Fruit fly (Drosophila melanogaster) whole organism, embryonic: ENCODE results near the gene kibra.

ENCODE experiments used
- Bgb ChIP-seq: fragments of 200-800 bp; sonication (Bioruptor generic); IDR thresholded peaks from 2 replicates; pipeline ENCODE4 v1.3.6; 2022; ENCODE audit warnings: missing biosample characterization, missing genetic modification characterization; ENCODE audit not compliant: partially characterized antibody
- CG10654 ChIP-seq: fragments of 200-800 bp; sonication (Bioruptor generic); optimal IDR thresholded peaks from 2 replicates; lab custom pipeline; 2016; ENCODE audit warnings: missing biosample characterization, missing genetic modification characterization
- CG11695 ChIP-seq: fragments of 200-800 bp; sonication (Bioruptor generic); IDR thresholded peaks from 3 replicates; pipeline ENCODE4 v1.3.6; 2022; ENCODE audit warnings: missing biosample characterization, missing genetic modification characterization
- CG11696 ChIP-seq: fragments of 200-800 bp; sonication (Bioruptor generic); IDR thresholded peaks from 2 replicates; pipeline ENCODE4 v1.3.6; 2022; ENCODE audit warnings: missing biosample characterization, missing genetic modification characterization
- CG12155 ChIP-seq: fragments of 200-800 bp; sonication (Bioruptor generic); optimal IDR thresholded peaks from 3 replicates; lab custom pipeline; 2016; ENCODE audit warnings: missing biosample characterization, missing genetic modification characterization
- CG14441 ChIP-seq: fragments of 200-800 bp; sonication (Bioruptor generic); IDR thresholded peaks from 2 replicates; pipeline ENCODE4 v1.3.6; 2022; ENCODE audit warnings: missing biosample characterization, missing genetic modification characterization
- CG16815 ChIP-seq: fragments of 200-800 bp; sonication (Bioruptor generic); optimal IDR thresholded peaks from 3 replicates; lab custom pipeline; 2017; ENCODE audit warnings: missing biosample characterization, mild to moderate bottlenecking, missing genetic modification characterization
- CG4360 ChIP-seq: fragments of 200-800 bp; sonication (Bioruptor generic); IDR thresholded peaks from 2 replicates; pipeline ENCODE4 v1.3.6; 2022; ENCODE audit warnings: missing biosample characterization, missing genetic modification characterization
- CG5953 ChIP-seq: fragments of 200-800 bp; sonication (Bioruptor generic); IDR thresholded peaks from 2 replicates; pipeline ENCODE4 v1.3.6; 2022; ENCODE audit warnings: missing biosample characterization, missing genetic modification characterization
- CG6272 ChIP-seq: fragments of 200-800 bp; sonication (Bioruptor generic); IDR thresholded peaks from 2 replicates; pipeline ENCODE4 v1.3.6; 2022; ENCODE audit warnings: missing biosample characterization, missing genetic modification characterization
- CG6791 ChIP-seq: fragments of 200-800 bp; sonication (Bioruptor generic); IDR thresholded peaks from 3 replicates; pipeline ENCODE4 v1.3.6; 2022; ENCODE audit warnings: missing biosample characterization, missing genetic modification characterization; ENCODE audit not compliant: partially characterized antibody
- CG7271 ChIP-seq: fragments of 200-800 bp; sonication (Bioruptor generic); optimal IDR thresholded peaks from 2 replicates; lab custom pipeline; 2018; ENCODE audit warnings: missing biosample characterization, mild to moderate bottlenecking, missing genetic modification characterization, moderate library complexity
- CG9609 ChIP-seq: fragments of 200-800 bp; sonication (Bioruptor generic); optimal IDR thresholded peaks from 3 replicates; lab custom pipeline; 2016; ENCODE audit warnings: missing biosample characterization, missing genetic modification characterization
- CG9817 ChIP-seq: fragments of 200-800 bp; sonication (Bioruptor generic); optimal IDR thresholded peaks from 2 replicates; lab custom pipeline; 2018; ENCODE audit warnings: missing biosample characterization, mild to moderate bottlenecking, missing genetic modification characterization, moderate library complexity
- D19A ChIP-seq: fragments of 200-800 bp; optimal IDR thresholded peaks from 3 replicates; lab custom pipeline; 2019; ENCODE audit warnings: missing biosample characterization, mild to moderate bottlenecking, missing genetic modification characterization, moderate library complexity
- Deaf1 ChIP-seq: fragments of 200-800 bp; optimal IDR thresholded peaks from 3 replicates; lab custom pipeline; 2019; ENCODE audit warnings: missing biosample characterization, mild to moderate bottlenecking, missing genetic modification characterization, moderate library complexity
- E2f2 ChIP-seq: fragments of 200-800 bp; sonication (Bioruptor generic); IDR thresholded peaks from 2 replicates; pipeline ENCODE4 v1.3.6; 2022; ENCODE audit warnings: missing biosample characterization, missing genetic modification characterization
- Fer3 ChIP-seq: fragments of 200-800 bp; sonication (Bioruptor generic); optimal IDR thresholded peaks from 2 replicates; lab custom pipeline; 2018; ENCODE audit warnings: missing biosample characterization, mild to moderate bottlenecking, missing genetic modification characterization, moderate library complexity
- Gsc ChIP-seq: fragments of 200-800 bp; sonication (Bioruptor generic); IDR thresholded peaks from 2 replicates; pipeline ENCODE4 v1.3.6; 2022; ENCODE audit warnings: missing biosample characterization, missing genetic modification characterization
- HHEX ChIP-seq: fragments of 200-800 bp; sonication (Bioruptor generic); optimal IDR thresholded peaks from 3 replicates; lab custom pipeline; 2017; ENCODE audit warnings: missing biosample characterization, mild to moderate bottlenecking, missing genetic modification characterization, missing genetic modification reagents
- HLHmδ ChIP-seq: fragments of 200-800 bp; sonication (Bioruptor generic); optimal IDR thresholded peaks from 2 replicates; lab custom pipeline; 2018; ENCODE audit warnings: missing biosample characterization, mild to moderate bottlenecking, missing genetic modification characterization, moderate library complexity
- Tbp ChIP-seq: fragments of >200 bp; optimal IDR thresholded peaks from 2 replicates; lab custom pipeline; 2018; ENCODE audit warnings: missing biosample characterization, missing genetic modification characterization
- ac ChIP-seq: fragments of 200-800 bp; sonication (Bioruptor generic); optimal IDR thresholded peaks from 3 replicates; lab custom pipeline; 2017; ENCODE audit warnings: missing biosample characterization, mild to moderate bottlenecking, missing genetic modification characterization
- aop ChIP-seq: fragments of 200-800 bp; sonication (Bioruptor generic); IDR thresholded peaks from 2 replicates; pipeline ENCODE4 v1.3.6; 2022; ENCODE audit warnings: missing biosample characterization, missing genetic modification characterization
- ash1 ChIP-seq: fragments of 200-800 bp; sonication (Bioruptor generic); optimal IDR thresholded peaks from 2 replicates; lab custom pipeline; 2018; ENCODE audit warnings: missing biosample characterization, mild to moderate bottlenecking, missing genetic modification characterization
- bbx ChIP-seq: fragments of 200-800 bp; sonication (Bioruptor generic); IDR thresholded peaks from 2 replicates; pipeline ENCODE4 v1.3.6; 2022; ENCODE audit warnings: missing biosample characterization, missing genetic modification characterization; ENCODE audit not compliant: partially characterized antibody
- bowl ChIP-seq: fragments of 200-800 bp; sonication (Bioruptor generic); IDR thresholded peaks from 2 replicates; pipeline ENCODE4 v1.3.6; 2022; ENCODE audit warnings: missing biosample characterization, missing genetic modification characterization
- chinmo ChIP-seq: fragments of 200-800 bp; sonication (Bioruptor generic); IDR thresholded peaks from 4 replicates; pipeline ENCODE4 v1.3.6; 2022; ENCODE audit warnings: missing biosample characterization, missing genetic modification characterization; ENCODE audit not compliant: partially characterized antibody
- ci ChIP-seq: fragments of 200-800 bp; sonication (Bioruptor generic); IDR thresholded peaks from 3 replicates; pipeline ENCODE4 v1.3.6; 2022; ENCODE audit warnings: missing biosample characterization, missing genetic modification characterization
- crol ChIP-seq: fragments of 200-800 bp; sonication (Bioruptor generic); IDR thresholded peaks from 2 replicates; pipeline ENCODE4 v1.3.6; 2022; ENCODE audit warnings: missing biosample characterization, missing genetic modification characterization
- dmrt99B ChIP-seq: fragments of 200-800 bp; sonication (Bioruptor generic); optimal IDR thresholded peaks from 2 replicates; lab custom pipeline; 2018; ENCODE audit warnings: missing biosample characterization, mild to moderate bottlenecking, missing genetic modification characterization, moderate library complexity
- gem ChIP-seq: fragments of 200-800 bp; sonication (Bioruptor generic); optimal IDR thresholded peaks from 2 replicates; lab custom pipeline; 2019; ENCODE audit warnings: missing biosample characterization, mild to moderate bottlenecking, missing genetic modification characterization, moderate library complexity
- gfzf ChIP-seq: fragments of 200-800 bp; sonication (Bioruptor generic); optimal IDR thresholded peaks from 2 replicates; lab custom pipeline; 2016; ENCODE audit warnings: missing biosample characterization, mild to moderate bottlenecking, missing genetic modification characterization, moderate library complexity
- grau ChIP-seq: fragments of 200-800 bp; optimal IDR thresholded peaks from 3 replicates; lab custom pipeline; 2019; ENCODE audit warnings: missing biosample characterization, mild to moderate bottlenecking, missing genetic modification characterization, moderate library complexity
- gro ChIP-seq: fragments of 200-800 bp; sonication (Bioruptor generic); optimal IDR thresholded peaks from 2 replicates; lab custom pipeline; 2016; ENCODE audit warnings: missing biosample characterization, missing genetic modification characterization
- kni ChIP-seq: fragments of 200-800 bp; sonication (Bioruptor generic); optimal IDR thresholded peaks from 3 replicates; lab custom pipeline; 2017; ENCODE audit warnings: mild to moderate bottlenecking, missing biosample characterization, missing genetic modification reagents, missing genetic modification characterization
- luna ChIP-seq: fragments of 200-800 bp; sonication (Bioruptor generic); optimal IDR thresholded peaks from 2 replicates; lab custom pipeline; 2016; ENCODE audit warnings: missing biosample characterization, missing genetic modification characterization
- onecut ChIP-seq: fragments of 200-800 bp; sonication (Bioruptor generic); IDR thresholded peaks from 2 replicates; pipeline ENCODE4 v1.3.6; 2022; ENCODE audit warnings: missing biosample characterization, missing genetic modification characterization
- sna ChIP-seq: fragments of 200-800 bp; sonication (Bioruptor generic); IDR thresholded peaks from 2 replicates; pipeline ENCODE4 v1.3.6; 2022; ENCODE audit warnings: missing biosample characterization, missing genetic modification characterization; ENCODE audit not compliant: partially characterized antibody
- sob ChIP-seq: fragments of 200-800 bp; sonication (Bioruptor generic); IDR thresholded peaks from 2 replicates; pipeline ENCODE4 v1.3.6; 2022; ENCODE audit warnings: missing biosample characterization, missing genetic modification characterization
- unc-4 ChIP-seq: fragments of 200-800 bp; sonication (Bioruptor generic); IDR thresholded peaks from 2 replicates; pipeline ENCODE4 v1.3.6; 2022; ENCODE audit warnings: missing biosample characterization, missing genetic modification characterization; ENCODE audit not compliant: partially characterized antibody
- z ChIP-seq: fragments of 200-800 bp; sonication (Bioruptor generic); IDR thresholded peaks from 3 replicates; pipeline ENCODE4 v1.3.6; 2022; ENCODE audit warnings: missing biosample characterization, missing genetic modification characterization

kibra gene

dm6 chr3R:14744339-14745129 lies 20.5 kb upstream of the kibra start (continued):
- peak; percentile 19 for TF ChIP-seq CG9609 (GFP tag; lab: Kevin White, UChicago)
- TF ChIP-seq Gsc (GFP tag; lab: Robert Waterston, UW), result no peak
- no peak for TF ChIP-seq CG10654 (GFP tag; lab: Kevin White, UChicago)
- TF ChIP-seq unc-4 (GFP tag; lab: Robert Waterston, UW), result no peak
- TF ChIP-seq E2f2, result no peak
- TF ChIP-seq CG11695 (GFP tag; lab: Robert Waterston, UW), result no peak
- TF ChIP-seq Fer3 (tag; lab: Kevin White, UChicago), result no peak
- no peak for TF ChIP-seq Tbp
- TF ChIP-seq HHEX, result no peak
- no peak for TF ChIP-seq aop (GFP tag; lab: Robert Waterston, UW)
- no peak for TF ChIP-seq luna (GFP tag; lab: Kevin White, UChicago)
- TF ChIP-seq CG5953 (GFP tag; lab: Robert Waterston, UW), result no peak
- peak; percentile 63 for TF ChIP-seq gem
- no peak for TF ChIP-seq ash1 (GFP tag; lab: Kevin White, UChicago)
- no peak for TF ChIP-seq CG16815 (GFP tag; lab: Kevin White, UChicago)
- TF ChIP-seq bowl (GFP tag; lab: Robert Waterston, UW), result no peak
- TF ChIP-seq kni, result peak; percentile 12
- no peak for TF ChIP-seq CG7271
- TF ChIP-seq dmrt99B, result peak; percentile 35
- no peak for TF ChIP-seq gro (GFP tag; lab: Kevin White, UChicago)
- TF ChIP-seq gfzf (GFP tag; lab: Kevin White, UChicago), result no peak

dm6 chr3R:14743418-14743817 lies 19.4 kb upstream of the kibra start:
- TF ChIP-seq Deaf1 (peak; percentile 49), chinmo (GFP tag; lab: Robert Waterston, UW) (peak; percentile 71; the same call in 1 of the 4 replicates), CG12155 (GFP tag; lab: Kevin White, UChicago) (no peak), z (GFP tag; lab: Robert Waterston, UW) (0 out of 3 replicates have a peak, but pooled peaks have one; percentile 45), ci (GFP tag; lab: Robert Waterston, UW) (0 out of 3 replicates have a peak, but pooled peaks have one; percentile 26), ac (GFP tag; lab: Kevin White, UChicago) (no peak), grau (tag; lab: Kevin White, UChicago) (peak; percentile 11), CG4360 (GFP tag; lab: Robert Waterston, UW) (peak; percentile 56), sob (0 out of 2 replicates have a peak, but pooled peaks have one; percentile 11), CG9817 (tag; lab: Kevin White, UChicago) (no peak), HLHmδ (peak; percentile 40), sna (0 out of 2 replicates have a peak, but pooled peaks have one; percentile 16), crol (peak; percentile 63; the same call in 1 of the 2 replicates), bbx (peak; percentile 33; the same call in 1 of the 2 replicates), kni (peak; percentile 47), CG11696 (GFP tag; lab: Robert Waterston, UW) (no peak), CG6791 (0 out of 3 replicates have a peak, but pooled peaks have one; percentile 25), Bgb (GFP tag; lab: Robert Waterston, UW) (0 out of 2 replicates have a peak, but pooled peaks have one; percentile 12), CG6272 (GFP tag; lab: Robert Waterston, UW) (no peak), onecut (GFP tag; lab: Robert Waterston, UW) (no peak), D19A (tag; lab: Kevin White, UChicago) (no peak), CG14441 (GFP tag; lab: Robert Waterston, UW) (0 out of 2 replicates have a peak, but pooled peaks have one; percentile 17)
